Worm (Caenorhabditis elegans) whole organism, young adult: ENCODE measurements around the gene B0310.2.

Source experiments
- B0261.1 ChIP-seq: sonication (generic microtip); optimal IDR thresholded peaks from 2 replicates; lab custom pipeline; 2016; ENCODE audit warnings: mild to moderate bottlenecking, missing genetic modification characterization, moderate library complexity, missing compliant biosample characterization
- K12H6.12 ChIP-seq: fragments of 200-800 bp; sonication (Bioruptor generic); optimal IDR thresholded peaks from 2 replicates; lab custom pipeline; 2018; ENCODE audit warnings: mild to moderate bottlenecking, missing genetic modification characterization, missing compliant biosample characterization
- ama-1 ChIP-seq, 3 experiments: fragments of 150-350 bp in 1 of 3; sonication (generic microtip) in 2 of 3; optimal IDR thresholded peaks; 2 replicates each; lab custom pipeline; 2014 to 2018; ENCODE audit warnings: missing biosample characterization in 2 of 3, missing genetic modification characterization in 2 of 3, missing genetic modification reagents in 2 of 3
- ceh-40 ChIP-seq: fragments of 200-800 bp; sonication (Bioruptor generic); IDR thresholded peaks from 2 replicates; pipeline ENCODE4 v1.3.6; 2022; ENCODE audit warnings: missing genetic modification characterization, missing compliant biosample characterization
- dox-1 ChIP-seq: fragments of 200-800 bp; sonication (Bioruptor generic); IDR thresholded peaks from 2 replicates; pipeline ENCODE4 v1.3.6; 2022; ENCODE audit warnings: missing genetic modification reagents, missing genetic modification characterization, missing compliant biosample characterization
- efl-1 ChIP-seq: fragments of 150-350 bp; optimal IDR thresholded peaks from 2 replicates; lab custom pipeline; 2014; ENCODE audit warnings: missing biosample characterization, missing genetic modification reagents, missing genetic modification characterization
- ets-4 ChIP-seq: fragments of 200-800 bp; sonication (Bioruptor generic); optimal IDR thresholded peaks from 2 replicates; lab custom pipeline; 2018; ENCODE audit warnings: mild to moderate bottlenecking, missing genetic modification characterization, missing compliant biosample characterization
- him-1 ChIP-seq: sonication (generic microtip); optimal IDR thresholded peaks from 2 replicates; lab custom pipeline; 2016; ENCODE audit warnings: missing genotype, missing genetic modification reagents, missing genetic modification characterization, missing compliant biosample characterization
- rcor-1 ChIP-seq: fragments of 200-800 bp; sonication (Bioruptor generic); IDR thresholded peaks from 2 replicates; pipeline ENCODE4 v1.3.6; 2022; ENCODE audit warnings: missing genetic modification reagents, missing genetic modification characterization, missing compliant biosample characterization

DNA sequence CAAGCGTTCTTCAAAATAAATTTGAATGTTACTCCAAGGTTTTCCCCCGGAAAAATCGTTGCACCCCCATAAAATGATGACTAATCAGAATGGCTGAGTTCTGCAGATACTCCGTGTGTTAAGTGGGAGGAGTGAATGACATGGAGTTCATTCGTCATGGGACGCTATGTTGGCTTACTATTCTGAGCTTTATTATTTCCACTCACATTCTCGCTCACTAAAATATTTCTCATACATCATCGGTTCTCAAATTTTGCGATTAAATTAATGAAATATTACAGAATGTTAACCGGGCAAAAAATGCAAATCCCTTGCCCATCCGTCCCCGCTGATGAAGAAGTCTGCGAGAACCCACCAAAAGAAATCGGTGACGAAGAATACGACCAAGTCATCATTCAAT, 36.1 kb upstream of the B0310.2 start, which contains the start of gene F28C10.1:
- TF ChIP-seq B0261.1 (tag; lab: Kevin White, UChicago) (no peak), K12H6.12 (tag; lab: Kevin White, UChicago) (no peak), ceh-40 (GFP tag; lab: Robert Waterston, UW) (no peak), rcor-1 (GFP tag; lab: Robert Waterston, UW) (no peak), ets-4 (no peak), efl-1 (no peak), ama-1 (optimal IDR thresholded peaks at IDR 0.05; lab: Kevin White, UChicago) (no peak), ama-1 (GFP tag; optimal IDR thresholded peaks at IDR 0.05; lab: Kevin White, UChicago) (no peak), him-1 (tag; lab: Kevin White, UChicago) (no peak), dox-1 (GFP tag; lab: Robert Waterston, UW) (no peak)
